Worm (Caenorhabditis elegans) whole organism, young adult: Measurements from ENCODE around the gene C28H8.8.

Source experiments
- attf-5 ChIP-seq: fragments of 200-800 bp; sonication (Bioruptor generic); optimal IDR thresholded peaks from 2 replicates; lab custom pipeline; 2018; ENCODE audit warnings: mild to moderate bottlenecking, missing genetic modification characterization, missing compliant biosample characterization
- ccch-3 ChIP-seq: fragments of 200-800 bp; sonication (Bioruptor generic); optimal IDR thresholded peaks from 2 replicates; lab custom pipeline; 2018; ENCODE audit warnings: mild to moderate bottlenecking, missing genetic modification characterization, missing compliant biosample characterization
- madf-6 ChIP-seq: fragments of 200-800 bp; sonication (Bioruptor generic); IDR thresholded peaks from 2 replicates; pipeline ENCODE4 v1.3.6; 2022; ENCODE audit warnings: missing genetic modification reagents, missing genetic modification characterization, missing compliant biosample characterization
- nhr-179 ChIP-seq: sonication (generic microtip); optimal IDR thresholded peaks from 2 replicates; lab custom pipeline; 2016; ENCODE audit warnings: mild to moderate bottlenecking, missing genetic modification characterization, missing compliant biosample characterization
- snpc-1.1 ChIP-seq: sonication (generic microtip); optimal IDR thresholded peaks from 2 replicates; lab custom pipeline; 2017; ENCODE audit warnings: missing genetic modification characterization, mild to moderate bottlenecking, missing compliant biosample characterization, antibody characterized with exemption, moderate library complexity, missing genotype, missing genetic modification reagents; ENCODE audit not compliant: insufficient read depth

DNA sequence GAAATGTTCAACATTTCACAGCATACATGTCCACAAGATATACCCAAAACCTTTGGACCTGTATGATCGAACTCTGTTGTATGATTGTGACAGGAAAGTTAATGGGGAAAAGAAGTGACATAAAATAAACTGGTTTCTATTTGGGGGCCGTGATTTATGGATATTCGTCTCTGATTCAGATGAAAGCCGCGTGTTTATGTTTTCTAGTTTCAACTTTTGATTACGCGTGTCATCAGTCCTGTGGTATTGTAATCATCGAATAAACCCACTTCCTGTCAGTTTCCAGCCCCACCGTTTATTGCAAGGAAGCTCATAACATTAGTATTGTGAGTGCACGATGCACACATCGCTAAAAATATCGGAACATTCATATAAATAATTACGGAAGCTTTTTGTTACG is 33.7 kb upstream of the C28H8.8 start:
- TF ChIP-seq attf-5, result no peak
- no peak for TF ChIP-seq ccch-3 (GFP tag; lab: Kevin White, UChicago)
- no peak for TF ChIP-seq snpc-1.1 (tag; lab: Kevin White, UChicago)
- no peak for TF ChIP-seq madf-6 (GFP tag; lab: Robert Waterston, UW)
- no peak for TF ChIP-seq nhr-179
